Worm (Caenorhabditis elegans) whole organism, young adult: ENCODE measurements around the gene atgp-2.

Source experiments
- B0261.1 ChIP-seq: sonication (generic microtip); optimal IDR thresholded peaks from 2 replicates; lab custom pipeline; 2016; ENCODE audit warnings: mild to moderate bottlenecking, missing genetic modification characterization, moderate library complexity, missing compliant biosample characterization
- B0336.3 ChIP-seq: fragments of 200-800 bp; sonication (Bioruptor generic); IDR thresholded peaks from 2 replicates; pipeline ENCODE4 v1.3.6; 2022; ENCODE audit warnings: missing genetic modification characterization, missing compliant biosample characterization
- F52B5.7 ChIP-seq: sonication (generic microtip); optimal IDR thresholded peaks from 2 replicates; lab custom pipeline; 2016; ENCODE audit warnings: mild to moderate bottlenecking, missing genetic modification characterization, missing compliant biosample characterization
- Y95B8A.8 ChIP-seq: fragments of 200-800 bp; sonication (Bioruptor generic); IDR thresholded peaks from 2 replicates; pipeline ENCODE4 v1.3.6; 2022; ENCODE audit warnings: missing genetic modification reagents, missing genetic modification characterization, missing compliant biosample characterization
- ZK185.1 ChIP-seq: sonication (generic microtip); optimal IDR thresholded peaks from 2 replicates; lab custom pipeline; 2016; ENCODE audit warnings: mild to moderate bottlenecking, missing genetic modification characterization, missing compliant biosample characterization; ENCODE audit not compliant: poor library complexity, severe bottlenecking
- ama-1 ChIP-seq, 3 experiments: fragments of 150-350 bp in 1 of 3; sonication (generic microtip) in 2 of 3; optimal IDR thresholded peaks; 2 replicates each; lab custom pipeline; 2014 to 2018; ENCODE audit warnings: missing biosample characterization in 2 of 3, missing genetic modification characterization in 2 of 3, missing genetic modification reagents in 2 of 3
- atf-7 ChIP-seq: sonication (generic microtip); optimal IDR thresholded peaks from 2 replicates; lab custom pipeline; 2017; ENCODE audit warnings: mild to moderate bottlenecking, missing genetic modification characterization, missing compliant biosample characterization
- athp-1 ChIP-seq: sonication (generic microtip); optimal IDR thresholded peaks from 2 replicates; lab custom pipeline; 2017; ENCODE audit warnings: mild to moderate bottlenecking, missing genetic modification characterization, missing compliant biosample characterization
- bed-2 ChIP-seq: fragments of 200-800 bp; sonication (Bioruptor generic); IDR thresholded peaks from 2 replicates; pipeline ENCODE4 v1.3.6; 2022; ENCODE audit warnings: missing genetic modification reagents, missing genetic modification characterization, missing compliant biosample characterization
- egl-44 ChIP-seq: fragments of 200-800 bp; sonication (Bioruptor generic); IDR thresholded peaks from 2 replicates; pipeline ENCODE4 v1.3.6; 2022; ENCODE audit warnings: missing genetic modification reagents, missing genetic modification characterization, missing compliant biosample characterization
- madf-3 ChIP-seq: fragments of 200-800 bp; sonication (Bioruptor generic); IDR thresholded peaks from 2 replicates; pipeline ENCODE4 v1.3.6; 2022; ENCODE audit warnings: missing genetic modification reagents, missing genetic modification characterization, missing compliant biosample characterization
- pha-4 ChIP-seq: fragments of 150-350 bp; sonication (generic microtip); optimal IDR thresholded peaks from 2 replicates; lab custom pipeline; 2014; ENCODE audit warnings: missing biosample characterization, missing genetic modification reagents, missing genetic modification characterization
- unc-62 ChIP-seq: fragments of 150-350 bp; optimal IDR thresholded peaks from 2 replicates; lab custom pipeline; 2014; ENCODE audit warnings: missing biosample characterization, missing genetic modification reagents, missing genetic modification characterization
- ztf-28 ChIP-seq: fragments of 200-800 bp; sonication (Bioruptor generic); IDR thresholded peaks from 2 replicates; pipeline ENCODE4 v1.3.6; 2022; ENCODE audit warnings: missing genetic modification reagents, missing genetic modification characterization, missing compliant biosample characterization

ce11 chrII:14664647-14665518 is 21.0 kb upstream of the atgp-2 start:
- no peak for TF ChIP-seq Y95B8A.8 (GFP tag; lab: Robert Waterston, UW)
- no peak for TF ChIP-seq pha-4
- no peak for TF ChIP-seq ztf-28
- TF ChIP-seq ama-1 (optimal IDR thresholded peaks at IDR 0.05; lab: Kevin White, UChicago): no peak
- TF ChIP-seq ama-1 (GFP tag; optimal IDR thresholded peaks at IDR 0.05; lab: Kevin White, UChicago): no peak
- no peak for TF ChIP-seq egl-44 (GFP tag; lab: Robert Waterston, UW)
- no peak for TF ChIP-seq atf-7 (tag; lab: Kevin White, UChicago)
- no peak for TF ChIP-seq bed-2
- no peak for TF ChIP-seq unc-62 (GFP tag; lab: Kevin White, UChicago)
- no peak for TF ChIP-seq ZK185.1 (tag; lab: Kevin White, UChicago)
- TF ChIP-seq madf-3 (GFP tag; lab: Robert Waterston, UW): no peak
- no peak for TF ChIP-seq athp-1 (tag; lab: Kevin White, UChicago)
- TF ChIP-seq B0261.1 (tag; lab: Kevin White, UChicago): no peak
- no peak for TF ChIP-seq F52B5.7 (tag; lab: Kevin White, UChicago)
- no peak for TF ChIP-seq B0336.3 (GFP tag; lab: Robert Waterston, UW)
